Worm (Caenorhabditis elegans): ENCODE results near the gene nhr-55.

DNA sequence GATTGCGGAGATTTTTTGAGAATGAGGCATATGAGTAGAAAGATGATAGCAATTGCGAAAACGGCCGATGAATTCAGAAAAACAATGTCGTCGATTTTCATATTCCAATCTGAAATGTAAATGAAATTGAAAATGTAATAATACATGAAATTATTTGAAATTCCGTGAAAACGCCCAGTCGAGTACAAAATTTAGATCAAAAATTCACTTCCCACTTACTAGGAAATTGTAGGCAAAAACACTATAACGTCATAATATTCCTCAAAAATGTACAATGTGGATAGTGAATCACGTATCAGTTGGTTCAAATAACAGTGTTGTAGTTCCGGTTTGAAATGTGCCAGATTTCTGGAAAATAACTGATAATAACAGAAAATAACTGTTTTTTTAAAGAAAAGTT, 23.3 kb downstream of the nhr-55 start, which contains the start of gene str-256:
- TF ChIP-seq T22C8.4 (GFP tag; IDR thresholded peaks at IDR 0.05) (no peak), flt-1 (GFP tag; IDR thresholded peaks at IDR 0.05) (no peak), cog-1 (tag; optimal IDR thresholded peaks at IDR 0.05) (no peak), ztf-29 (GFP tag; IDR thresholded peaks at IDR 0.05) (no peak), ztf-23 (GFP tag; IDR thresholded peaks at IDR 0.05) (no peak), ref-1 (GFP tag; conservative IDR thresholded peaks at IDR 0.05) (no peak)

Data from whole organism, midembryonic.